Worm (Caenorhabditis elegans): ENCODE data around the gene krr-1.

DNA sequence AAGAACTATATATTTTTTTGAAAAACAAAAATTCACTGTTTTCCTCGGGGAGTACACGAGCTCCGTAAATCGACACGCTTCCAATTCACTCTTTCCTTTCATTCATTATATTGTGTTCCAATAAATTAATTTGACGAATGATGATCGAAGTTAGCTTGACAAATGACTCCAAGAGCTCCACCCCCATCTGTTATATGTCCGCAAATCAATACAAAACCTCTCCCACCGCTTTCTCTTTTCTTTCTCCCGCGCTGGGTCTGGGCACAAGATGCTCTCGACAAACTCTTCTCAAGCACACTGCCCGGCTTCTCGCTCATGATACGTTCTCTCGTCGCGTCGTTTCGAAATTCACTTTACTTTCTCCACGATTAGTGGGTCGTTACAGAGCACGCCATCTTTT, 7.0 kb upstream of the krr-1 start, which contains the start of gene C13F10.1:
- no peak for TF ChIP-seq ceh-43 (GFP tag; optimal IDR thresholded peaks at IDR 0.05)
- TF ChIP-seq lin-13 (tag; optimal IDR thresholded peaks at IDR 0.05): no peak
- TF ChIP-seq ham-2 (GFP tag; optimal IDR thresholded peaks at IDR 0.05): no peak
- TF ChIP-seq mep-1 (tag; optimal IDR thresholded peaks at IDR 0.05): no peak
- TF ChIP-seq pha-4 (tag; optimal IDR thresholded peaks at IDR 0.05): no peak
- no peak for TF ChIP-seq ztf-11 (tag; optimal IDR thresholded peaks at IDR 0.05)
- no peak for TF ChIP-seq elt-3 (tag; optimal IDR thresholded peaks at IDR 0.05)
